Fruit fly (Drosophila melanogaster) whole organism, pupa: Measurements from ENCODE around the gene AsnS.

Source experiments
- CG10348 ChIP-seq: fragments of 200-800 bp; sonication (Bioruptor generic); IDR thresholded peaks from 2 replicates; pipeline ENCODE4 v1.3.6; 2022; ENCODE audit warnings: missing biosample characterization, missing genetic modification characterization
- CG12605 ChIP-seq: fragments of 200-800 bp; sonication (Bioruptor generic); IDR thresholded peaks from 2 replicates; pipeline ENCODE4 v1.3.6; 2022; ENCODE audit warnings: missing biosample characterization, missing genetic modification characterization
- CG13204 ChIP-seq: fragments of 200-800 bp; sonication (Bioruptor generic); optimal IDR thresholded peaks from 2 replicates; lab custom pipeline; 2018; ENCODE audit warnings: missing biosample characterization, mild to moderate bottlenecking, missing genetic modification characterization, moderate library complexity
- CG14655 ChIP-seq: fragments of 200-800 bp; sonication (Bioruptor generic); optimal IDR thresholded peaks from 3 replicates; lab custom pipeline; 2017; ENCODE audit warnings: mild to moderate bottlenecking, missing biosample characterization, missing genetic modification reagents, missing genetic modification characterization
- CG15710 ChIP-seq: fragments of 200-800 bp; sonication (Bioruptor generic); optimal IDR thresholded peaks from 2 replicates; lab custom pipeline; 2018; ENCODE audit warnings: missing biosample characterization, mild to moderate bottlenecking, missing genetic modification characterization, moderate library complexity
- CG17806 ChIP-seq: fragments of 200-800 bp; sonication (Bioruptor generic); optimal IDR thresholded peaks from 2 replicates; lab custom pipeline; 2018; ENCODE audit warnings: missing biosample characterization, mild to moderate bottlenecking, missing genetic modification characterization, moderate library complexity
- CG32121 ChIP-seq: fragments of 200-800 bp; sonication (Bioruptor generic); IDR thresholded peaks from 2 replicates; pipeline ENCODE4 v1.3.6; 2022; ENCODE audit warnings: missing biosample characterization, missing genetic modification characterization
- CG34367 ChIP-seq: fragments of 200-800 bp; sonication (Bioruptor generic); optimal IDR thresholded peaks from 2 replicates; lab custom pipeline; 2018; ENCODE audit warnings: missing biosample characterization, mild to moderate bottlenecking, missing genetic modification characterization
- CG4496 ChIP-seq: fragments of 200-800 bp; sonication (Bioruptor generic); IDR thresholded peaks from 3 replicates; pipeline ENCODE4 v1.3.6; 2022; ENCODE audit warnings: missing biosample characterization, missing genetic modification characterization
- CG8159 ChIP-seq: fragments of 200-800 bp; sonication (Bioruptor generic); optimal IDR thresholded peaks from 3 replicates; lab custom pipeline; 2018; ENCODE audit warnings: missing biosample characterization, mild to moderate bottlenecking, missing genetic modification characterization, moderate library complexity
- CG8301 ChIP-seq: fragments of 200-800 bp; sonication (Bioruptor generic); optimal IDR thresholded peaks from 2 replicates; lab custom pipeline; 2018; ENCODE audit warnings: missing biosample characterization, mild to moderate bottlenecking, missing genetic modification characterization
- CG9948 ChIP-seq: fragments of 200-800 bp; sonication (Bioruptor generic); optimal IDR thresholded peaks from 2 replicates; lab custom pipeline; 2018; ENCODE audit warnings: missing biosample characterization, mild to moderate bottlenecking, missing genetic modification characterization, moderate library complexity
- D1 ChIP-seq: fragments of 200-800 bp; sonication (Bioruptor generic); optimal IDR thresholded peaks from 2 replicates; lab custom pipeline; 2018; ENCODE audit warnings: missing biosample characterization, mild to moderate bottlenecking, missing genetic modification characterization, moderate library complexity
- EcR ChIP-seq: fragments of 200-800 bp; sonication (Bioruptor generic); optimal IDR thresholded peaks from 3 replicates; lab custom pipeline; 2019; ENCODE audit warnings: missing biosample characterization, missing genetic modification characterization, mild to moderate bottlenecking, moderate library complexity, missing genetic modification reagents
- Ets98B ChIP-seq: fragments of 200-800 bp; sonication (Bioruptor generic); IDR thresholded peaks from 2 replicates; pipeline ENCODE4 v1.3.6; 2022; ENCODE audit warnings: missing biosample characterization, missing genetic modification characterization
- Pif1A ChIP-seq: fragments of 200-800 bp; sonication (Bioruptor generic); optimal IDR thresholded peaks from 3 replicates; lab custom pipeline; 2016; ENCODE audit warnings: missing biosample characterization, missing genetic modification characterization
- Pif1B ChIP-seq: fragments of 200-800 bp; sonication (Bioruptor generic); optimal IDR thresholded peaks from 3 replicates; lab custom pipeline; 2016; ENCODE audit warnings: missing biosample characterization, missing genetic modification characterization
- Snoo ChIP-seq: fragments of 200-800 bp; sonication (Bioruptor generic); optimal IDR thresholded peaks from 3 replicates; lab custom pipeline; 2017; ENCODE audit warnings: missing biosample characterization, mild to moderate bottlenecking, missing genetic modification characterization, inconsistent platforms
- fd96Ca ChIP-seq: fragments of 200-800 bp; sonication (Bioruptor generic); IDR thresholded peaks from 3 replicates; pipeline ENCODE4 v1.3.6; 2022; ENCODE audit warnings: missing biosample characterization, missing genetic modification characterization
- gl ChIP-seq: fragments of 200-800 bp; sonication (Bioruptor generic); optimal IDR thresholded peaks from 2 replicates; lab custom pipeline; 2018; ENCODE audit warnings: missing biosample characterization, mild to moderate bottlenecking, missing genetic modification characterization
- rn ChIP-seq: fragments of 200-800 bp; sonication (Bioruptor generic); IDR thresholded peaks from 2 replicates; pipeline ENCODE4 v1.3.6; 2022; ENCODE audit warnings: missing biosample characterization, missing genetic modification characterization

The AsnS gene

dm6 chr3L:21172527-21173253 is at the start of gene AsnS, which contains the start of gene chb:
TSS of gene AsnS (plus strand) at chr3L:21173118.
TSS of gene chb (plus strand) at chr3L:21172853.
- peak; percentile 50; the same call in 1 of the 2 replicates for TF ChIP-seq CG10348
- peak; percentile 82 for TF ChIP-seq CG8159 (tag; lab: Kevin White, UChicago)
- peak; percentile 73 for TF ChIP-seq Pif1A
- peak; percentile 89 for TF ChIP-seq CG17806 (tag; lab: Kevin White, UChicago)
- peak; percentile 72 for TF ChIP-seq CG34367 (tag; lab: Kevin White, UChicago)
- peak; percentile 39 for TF ChIP-seq Pif1B (GFP tag; lab: Kevin White, UChicago)
- TF ChIP-seq CG15710 (tag; lab: Kevin White, UChicago) = peak; percentile 72
- TF ChIP-seq CG4496 (GFP tag; lab: Robert Waterston, UW) = peak; percentile 95
- peak; percentile 77 for TF ChIP-seq EcR (GFP tag; lab: Kevin White, UChicago)
- TF ChIP-seq CG32121 (GFP tag; lab: Robert Waterston, UW) = peak; percentile 89
- TF ChIP-seq rn (GFP tag; lab: Robert Waterston, UW) = peak; percentile 58; the same call in 1 of the 2 replicates
- TF ChIP-seq CG14655 (GFP tag; lab: Kevin White, UChicago) = peak; percentile 50
- TF ChIP-seq gl (tag; lab: Kevin White, UChicago) = peak; percentile 46
- TF ChIP-seq CG9948 = peak; percentile 82
- peak; percentile 91 for TF ChIP-seq Ets98B (GFP tag; lab: Robert Waterston, UW)
- TF ChIP-seq CG12605 (GFP tag; lab: Robert Waterston, UW) = peak; percentile 78
- no peak for TF ChIP-seq CG13204 (GFP tag; lab: Kevin White, UChicago)
- TF ChIP-seq D1 = peak; percentile 75
- no peak for TF ChIP-seq fd96Ca (GFP tag; lab: Robert Waterston, UW)
- TF ChIP-seq Snoo (tag; lab: Kevin White, UChicago) = peak; percentile 83
- peak; percentile 69 for TF ChIP-seq CG8301 (tag; lab: Kevin White, UChicago)

dm6 chr3L:21123453-21123852 is 49.5 kb upstream of the AsnS start, which contains the start of gene CG33284:
TSS of gene CG33284 (plus strand) at chr3L:21123753.
- TF ChIP-seq CG32121 (GFP tag; lab: Robert Waterston, UW) (no peak), CG34367 (tag; lab: Kevin White, UChicago) (no peak), CG9948 (no peak), Ets98B (GFP tag; lab: Robert Waterston, UW) (no peak), CG4496 (GFP tag; lab: Robert Waterston, UW) (no peak), CG12605 (GFP tag; lab: Robert Waterston, UW) (no peak), CG15710 (tag; lab: Kevin White, UChicago) (no peak), Pif1A (no peak), CG8159 (tag; lab: Kevin White, UChicago) (no peak), Snoo (tag; lab: Kevin White, UChicago) (no peak), D1 (no peak), CG10348 (no peak), rn (GFP tag; lab: Robert Waterston, UW) (no peak), EcR (GFP tag; lab: Kevin White, UChicago) (no peak), Pif1B (GFP tag; lab: Kevin White, UChicago) (no peak), CG8301 (tag; lab: Kevin White, UChicago) (no peak)
- TF ChIP-seq, all 21 proteins: peak for 0

DNA sequence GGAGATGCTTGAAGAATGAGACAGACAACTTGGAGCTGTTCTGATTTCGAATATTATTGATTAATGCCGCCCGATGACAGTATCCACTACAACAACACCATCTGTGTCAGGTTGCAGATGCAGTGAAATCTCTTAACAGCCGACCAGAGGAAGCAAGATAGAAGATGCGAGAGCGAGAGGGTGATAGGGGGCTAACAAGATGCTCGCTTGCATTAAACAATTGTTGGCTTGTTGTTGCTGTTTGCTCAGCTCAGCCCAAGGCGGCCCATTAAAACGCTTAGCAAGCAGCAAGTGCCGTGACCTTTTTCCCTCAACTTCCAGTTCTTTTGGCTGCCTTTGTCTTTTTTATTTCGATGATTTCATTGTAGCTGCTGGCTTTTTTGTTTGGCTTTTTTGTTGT is 43.2 kb upstream of the AsnS start:
- TF ChIP-seq gl (tag; lab: Kevin White, UChicago) (no peak), CG32121 (GFP tag; lab: Robert Waterston, UW) (no peak), Pif1B (GFP tag; lab: Kevin White, UChicago) (no peak), CG8301 (tag; lab: Kevin White, UChicago) (no peak), rn (GFP tag; lab: Robert Waterston, UW) (no peak), CG8159 (tag; lab: Kevin White, UChicago) (no peak), CG15710 (tag; lab: Kevin White, UChicago) (no peak), fd96Ca (GFP tag; lab: Robert Waterston, UW) (no peak)

DNA sequence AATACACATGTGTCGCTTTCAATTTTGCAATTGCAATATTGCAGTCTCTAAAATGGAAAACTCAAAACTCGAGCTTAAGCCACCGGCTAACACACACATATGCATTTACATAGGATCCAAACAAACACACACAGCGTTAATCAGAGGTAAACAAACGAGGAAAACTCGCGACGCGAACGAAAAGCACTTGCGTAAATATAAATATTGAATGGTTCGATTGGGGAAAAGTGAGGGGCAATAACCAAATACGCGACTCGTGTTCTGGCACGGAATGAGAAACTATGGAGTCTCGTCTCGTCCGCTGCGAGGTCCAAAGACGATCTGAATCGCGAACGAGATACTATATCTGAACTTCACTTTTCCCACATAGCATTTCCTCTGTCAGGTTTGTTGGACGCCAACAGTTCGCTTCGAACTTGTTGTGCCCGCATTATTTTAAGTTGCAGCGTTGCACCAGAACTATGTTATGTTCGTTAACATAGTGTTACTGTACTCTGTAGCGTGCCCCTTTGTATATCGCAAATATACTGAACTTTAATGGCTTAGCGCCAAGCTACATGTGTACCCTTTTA is 42.0 kb upstream of the AsnS start, which contains the start of gene ko:
Gene ko, minus strand, starts transcription at position 321 of the 572 bp plus-strand sequence.
- TF ChIP-seq CG12605 (GFP tag; lab: Robert Waterston, UW) = no peak
- peak; percentile 16 for TF ChIP-seq EcR (GFP tag; lab: Kevin White, UChicago)
- TF ChIP-seq Ets98B (GFP tag; lab: Robert Waterston, UW) = no peak
- no peak for TF ChIP-seq CG34367 (tag; lab: Kevin White, UChicago)
- no peak for TF ChIP-seq Pif1B (GFP tag; lab: Kevin White, UChicago)
- TF ChIP-seq CG14655 (GFP tag; lab: Kevin White, UChicago) = no peak
- peak; percentile 35 for TF ChIP-seq D1
- no peak for TF ChIP-seq CG8159 (tag; lab: Kevin White, UChicago)
- no peak for TF ChIP-seq Snoo (tag; lab: Kevin White, UChicago)
- TF ChIP-seq fd96Ca (GFP tag; lab: Robert Waterston, UW) = no peak
- TF ChIP-seq CG9948 = no peak
- no peak for TF ChIP-seq CG32121 (GFP tag; lab: Robert Waterston, UW)
- TF ChIP-seq CG17806 (tag; lab: Kevin White, UChicago) = no peak
- TF ChIP-seq, all 21 proteins: peak for 2

DNA sequence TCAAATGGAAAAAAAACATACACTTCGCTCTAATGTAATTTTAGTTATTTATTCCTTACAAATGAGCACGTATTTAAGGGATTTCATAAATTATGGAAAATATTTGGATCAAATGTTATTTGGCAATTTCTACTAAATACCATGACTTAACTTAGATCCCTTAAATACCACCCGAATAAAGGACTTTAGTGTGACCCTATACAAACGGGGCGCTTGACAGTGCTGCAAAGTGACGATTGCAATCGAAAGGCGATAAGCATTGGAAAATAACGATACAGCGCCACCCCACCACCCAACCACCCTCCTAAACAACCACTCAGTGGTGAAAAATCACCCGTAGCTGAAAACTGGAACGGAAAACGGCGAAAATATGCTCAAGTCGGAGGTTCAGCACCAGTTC is 41.5 kb upstream of the AsnS start, which contains the start of gene ICA69:
Gene ICA69, plus strand, starts transcription at position 20 of the 400 bp plus-strand sequence.
- TF ChIP-seq CG12605 (GFP tag; lab: Robert Waterston, UW) = no peak
- no peak for TF ChIP-seq CG15710 (tag; lab: Kevin White, UChicago)
- TF ChIP-seq Ets98B (GFP tag; lab: Robert Waterston, UW) = no peak
- no peak for TF ChIP-seq gl (tag; lab: Kevin White, UChicago)
- no peak for TF ChIP-seq CG17806 (tag; lab: Kevin White, UChicago)
- TF ChIP-seq rn (GFP tag; lab: Robert Waterston, UW) = no peak
- no peak for TF ChIP-seq Pif1B (GFP tag; lab: Kevin White, UChicago)
- TF ChIP-seq CG34367 (tag; lab: Kevin White, UChicago) = no peak
- TF ChIP-seq CG9948 = no peak
- TF ChIP-seq D1 = no peak
- no peak for TF ChIP-seq CG14655 (GFP tag; lab: Kevin White, UChicago)
- no peak for TF ChIP-seq CG8159 (tag; lab: Kevin White, UChicago)
- TF ChIP-seq CG13204 (GFP tag; lab: Kevin White, UChicago) = no peak
- no peak for TF ChIP-seq CG32121 (GFP tag; lab: Robert Waterston, UW)
- TF ChIP-seq CG10348 = no peak
- TF ChIP-seq Pif1A = no peak
- no peak for TF ChIP-seq CG8301 (tag; lab: Kevin White, UChicago)
- no peak for TF ChIP-seq fd96Ca (GFP tag; lab: Robert Waterston, UW)
- no peak for TF ChIP-seq EcR (GFP tag; lab: Kevin White, UChicago)
- no peak for TF ChIP-seq CG4496 (GFP tag; lab: Robert Waterston, UW)
